Worm (Caenorhabditis elegans) whole organism, L2 larva: ENCODE data around the gene ZC262.2.

ENCODE experiments used
- ZK546.5 ChIP-seq: sonication (generic microtip); optimal IDR thresholded peaks from 2 replicates; lab custom pipeline; 2017; ENCODE audit warnings: missing biosample characterization, missing genetic modification characterization
- ceh-16 ChIP-seq: fragments of 150-350 bp; optimal IDR thresholded peaks from 2 replicates; lab custom pipeline; 2014; ENCODE audit warnings: missing biosample characterization, missing genetic modification characterization
- gmeb-1 ChIP-seq: fragments of 150-350 bp; optimal IDR thresholded peaks from 2 replicates; lab custom pipeline; 2014; ENCODE audit warnings: missing biosample characterization, missing genetic modification characterization
- lin-39 ChIP-seq: fragments of 150-350 bp; optimal IDR thresholded peaks from 2 replicates; lab custom pipeline; 2014; ENCODE audit warnings: missing biosample characterization, missing genetic modification reagents, missing genetic modification characterization
- nhr-237 ChIP-seq: fragments of 150-350 bp; optimal IDR thresholded peaks from 2 replicates; lab custom pipeline; 2014; ENCODE audit warnings: missing biosample characterization, missing genetic modification characterization
- snpc-4 ChIP-seq: fragments of 150-350 bp; optimal IDR thresholded peaks from 2 replicates; lab custom pipeline; 2014; ENCODE audit warnings: missing biosample characterization, missing genetic modification characterization

ce11 chrIII:8303440-8303839, 28.4 kb upstream of the ZC262.2 start:
- TF ChIP-seq snpc-4 (tag; lab: Kevin White, UChicago) = no peak
- TF ChIP-seq nhr-237 (tag; lab: Kevin White, UChicago) = no peak
- no peak for TF ChIP-seq ZK546.5
- TF ChIP-seq ceh-16 (tag; lab: Kevin White, UChicago) = no peak
- TF ChIP-seq lin-39 (tag; lab: Kevin White, UChicago) = no peak
- no peak for TF ChIP-seq gmeb-1 (tag; lab: Kevin White, UChicago)
